Worm (Caenorhabditis elegans): ENCODE results near the gene F53E10.1.
A peak's percentile ranks its signal among the peaks of the same experiment; 100 is the strongest.

Gene F53E10.1

DNA sequence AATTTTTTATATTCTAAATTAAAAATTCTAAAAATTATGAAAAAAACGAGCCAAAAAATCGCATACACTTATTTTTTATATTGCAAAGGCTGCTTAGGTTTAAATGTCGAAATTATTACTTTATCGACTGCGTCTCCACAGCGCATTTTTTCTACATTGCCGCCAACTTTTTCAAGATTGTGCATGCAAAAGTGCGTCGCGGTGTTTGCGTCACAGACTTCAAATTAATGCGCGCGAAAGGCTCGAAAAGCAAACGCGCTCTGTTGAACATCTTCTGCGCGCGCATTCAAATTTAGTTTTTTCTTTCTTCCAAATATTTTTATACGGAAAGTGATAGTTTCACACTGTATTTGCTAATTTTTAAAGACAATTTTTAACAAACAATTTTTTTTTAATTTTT is 14.6 kb upstream of the F53E10.1 start (continued):
- TF ChIP-seq hsf-1 (GFP tag; IDR thresholded peaks at IDR 0.05) (no peak), lin-40 (tag; optimal IDR thresholded peaks at IDR 0.05) (no peak), mxl-1 (tag; optimal IDR thresholded peaks at IDR 0.05) (no peak), ztf-25 (GFP tag; IDR thresholded peaks at IDR 0.05) (no peak), bed-2 (GFP tag; IDR thresholded peaks at IDR 0.05) (peak; percentile 81), B0019.2 (GFP tag; conservative IDR thresholded peaks at IDR 0.05) (no peak), rcor-1 (GFP tag; IDR thresholded peaks at IDR 0.05) (peak; percentile 88), ceh-27 (GFP tag; optimal IDR thresholded peaks at IDR 0.05) (peak; percentile 82), ceh-79 (tag; optimal IDR thresholded peaks at IDR 0.05) (no peak), hlh-12 (tag; optimal IDR thresholded peaks at IDR 0.05) (no peak), F33H1.4 (GFP tag; IDR thresholded peaks at IDR 0.05) (peak; percentile 58), ztf-6 (GFP tag; IDR thresholded peaks at IDR 0.05) (no peak), egl-44 (GFP tag; IDR thresholded peaks at IDR 0.05) (0 out of 2 replicates have a peak, but pooled peaks have one; percentile 38), F57C9.4 (tag; optimal IDR thresholded peaks at IDR 0.05) (no peak), snpc-4 (GFP tag; optimal IDR thresholded peaks at IDR 0.05) (no peak), snpc-4 (tag; optimal IDR thresholded peaks at IDR 0.05) (peak in 2 of 4 experiments; percentile 47 to 57), ceh-100 (GFP tag; IDR thresholded peaks at IDR 0.05) (peak; percentile 78), somi-1 (GFP tag; optimal IDR thresholded peaks at IDR 0.05) (no peak), ceh-91 (GFP tag; IDR thresholded peaks at IDR 0.05) (peak; percentile 70; the same call in 1 of the 2 replicates), sptf-2 (GFP tag; optimal IDR thresholded peaks at IDR 0.05) (no peak), F22D6.2 (tag; optimal IDR thresholded peaks at IDR 0.05) (peak; percentile 37), Y79H2A.3 (GFP tag; conservative IDR thresholded peaks at IDR 0.05) (no peak), nfya-1 (tag; optimal IDR thresholded peaks at IDR 0.05; ENCODE audit: borderline replicate concordance, insufficient read depth) (no peak), tbx-9 (tag; optimal IDR thresholded peaks at IDR 0.05; ENCODE audit: borderline replicate concordance) (no peak), F49E8.2 (tag; optimal IDR thresholded peaks at IDR 0.05; ENCODE audit: insufficient read depth) (no peak), mes-4 (tag; optimal IDR thresholded peaks at IDR 0.05) (no peak), T26A5.8 (tag; optimal IDR thresholded peaks at IDR 0.05) (no peak), ceh-40 (GFP tag; IDR thresholded peaks at IDR 0.05) (no peak), Y67H2A.10 (GFP tag; conservative IDR thresholded peaks at IDR 0.05) (peak; percentile 66), die-1 (tag; optimal IDR thresholded peaks at IDR 0.05) (no peak), attf-3 (GFP tag; conservative IDR thresholded peaks at IDR 0.05) (peak; percentile 68), attf-5 (GFP tag; optimal IDR thresholded peaks at IDR 0.05) (peak; percentile 99), nhr-179 (tag; optimal IDR thresholded peaks at IDR 0.05) (no peak), chd-7 (tag; optimal IDR thresholded peaks at IDR 0.05) (no peak), pha-4 (tag; optimal IDR thresholded peaks at IDR 0.05) (no peak), Y53G8AR.9 (GFP tag; conservative IDR thresholded peaks at IDR 0.05) (peak; percentile 88), C17E4.6 (GFP tag; IDR thresholded peaks at IDR 0.05) (peak; percentile 25; the same call in 1 of the 2 replicates), rpc-1 (optimal IDR thresholded peaks at IDR 0.05) (no peak), rpc-1 (tag; optimal IDR thresholded peaks at IDR 0.05) (no peak), akir-1 (GFP tag; optimal IDR thresholded peaks at IDR 0.05) (no peak), B0261.1 (tag; optimal IDR thresholded peaks at IDR 0.05) (no peak), F23B12.7 (tag; optimal IDR thresholded peaks at IDR 0.05; ENCODE audit: insufficient read depth) (peak; percentile 27), dpff-1 (tag; optimal IDR thresholded peaks at IDR 0.05) (no peak), dpl-1 (GFP tag; optimal IDR thresholded peaks at IDR 0.05) (peak; percentile 87), nhr-80 (tag; optimal IDR thresholded peaks at IDR 0.05) (peak; percentile 35), lin-26 (GFP tag; IDR thresholded peaks at IDR 0.05) (peak; percentile 51; the same call in 1 of the 2 replicates), madf-8 (GFP tag; conservative IDR thresholded peaks at IDR 0.05) (peak; percentile 67), lin-35 (GFP tag; optimal IDR thresholded peaks at IDR 0.05) (peak; percentile 58 to 97 (median 64)), C06A6.2 (GFP tag; conservative IDR thresholded peaks at IDR 0.05) (peak; percentile 80), hrde-1 (tag; optimal IDR thresholded peaks at IDR 0.05; ENCODE audit: borderline replicate concordance) (no peak)
